Worm (Caenorhabditis elegans) whole organism, young adult: ENCODE data around the gene nhr-283.
"Not testable (repeated sequence)": the region's sequence is repeated elsewhere in the genome, so short reads cannot be mapped to it uniquely, and the experiment has no call there.

Experiments
- C06A6.2 ChIP-seq: fragments of 200-800 bp; sonication (Bioruptor generic); conservative IDR thresholded peaks from 2 replicates; pipeline ENCODE4 v1.3.6; 2022; ENCODE audit warnings: missing genetic modification characterization, missing compliant biosample characterization
- F22D6.2 ChIP-seq: sonication (generic microtip); optimal IDR thresholded peaks from 2 replicates; lab custom pipeline; 2016; ENCODE audit warnings: mild to moderate bottlenecking, missing genetic modification characterization, missing compliant biosample characterization
- F33H1.4 ChIP-seq: fragments of 200-800 bp; sonication (Bioruptor generic); IDR thresholded peaks from 2 replicates; pipeline ENCODE4 v1.3.6; 2022; ENCODE audit warnings: missing genetic modification reagents, missing genetic modification characterization, missing compliant biosample characterization
- F49E8.2 ChIP-seq: sonication (generic microtip); optimal IDR thresholded peaks from 3 replicates; lab custom pipeline; 2017; ENCODE audit warnings: missing genetic modification characterization, mild to moderate bottlenecking, missing compliant biosample characterization, antibody characterized with exemption, moderate library complexity; ENCODE audit not compliant: insufficient read depth
- F55B11.4 ChIP-seq: sonication (generic microtip); optimal IDR thresholded peaks from 2 replicates; lab custom pipeline; 2016; ENCODE audit warnings: missing compliant biosample characterization, missing genetic modification characterization, borderline replicate concordance; ENCODE audit not compliant: insufficient read depth
- F57A8.1 ChIP-seq: fragments of 200-800 bp; sonication (Bioruptor generic); optimal IDR thresholded peaks from 2 replicates; lab custom pipeline; 2018; ENCODE audit warnings: mild to moderate bottlenecking, missing genetic modification characterization, moderate library complexity, missing compliant biosample characterization
- K11D2.4 ChIP-seq: fragments of 200-800 bp; sonication (Bioruptor generic); IDR thresholded peaks from 2 replicates; pipeline ENCODE4 v1.3.6; 2022; ENCODE audit warnings: missing genetic modification reagents, missing genetic modification characterization, missing compliant biosample characterization
- Y53F4B.3 ChIP-seq: fragments of 200-800 bp; sonication (Bioruptor generic); IDR thresholded peaks from 2 replicates; pipeline ENCODE4 v1.3.6; 2022; ENCODE audit warnings: missing genetic modification reagents, missing genetic modification characterization, missing compliant biosample characterization
- ZK185.1 ChIP-seq: sonication (generic microtip); optimal IDR thresholded peaks from 2 replicates; lab custom pipeline; 2016; ENCODE audit warnings: mild to moderate bottlenecking, missing genetic modification characterization, missing compliant biosample characterization; ENCODE audit not compliant: poor library complexity, severe bottlenecking
- aptf-2 ChIP-seq: fragments of 200-800 bp; sonication (Bioruptor generic); conservative IDR thresholded peaks from 2 replicates; pipeline ENCODE4 v1.3.6; 2022; ENCODE audit warnings: missing genetic modification reagents, missing genetic modification characterization, missing compliant biosample characterization
- aptf-3 ChIP-seq: fragments of 200-800 bp; sonication (Bioruptor generic); IDR thresholded peaks from 2 replicates; pipeline ENCODE4 v1.3.6; 2022; ENCODE audit warnings: missing genetic modification characterization, missing compliant biosample characterization
- athp-1 ChIP-seq: sonication (generic microtip); optimal IDR thresholded peaks from 2 replicates; lab custom pipeline; 2017; ENCODE audit warnings: mild to moderate bottlenecking, missing genetic modification characterization, missing compliant biosample characterization
- cebp-2 ChIP-seq: fragments of 200-800 bp; sonication (Bioruptor generic); IDR thresholded peaks from 2 replicates; pipeline ENCODE4 v1.3.6; 2022; ENCODE audit warnings: missing genetic modification characterization, missing compliant biosample characterization
- ceh-58 ChIP-seq: fragments of 200-800 bp; sonication (Bioruptor generic); IDR thresholded peaks from 2 replicates; pipeline ENCODE4 v1.3.6; 2022; ENCODE audit warnings: missing genetic modification characterization, missing compliant biosample characterization
- ceh-91 ChIP-seq: fragments of 200-800 bp; sonication (Bioruptor generic); IDR thresholded peaks from 2 replicates; pipeline ENCODE4 v1.3.6; 2022; ENCODE audit warnings: missing genetic modification reagents, missing genetic modification characterization, missing compliant biosample characterization
- chd-7 ChIP-seq: sonication (generic microtip); optimal IDR thresholded peaks from 2 replicates; lab custom pipeline; 2016; ENCODE audit warnings: mild to moderate bottlenecking, missing genetic modification characterization, moderate library complexity, missing compliant biosample characterization
- dpff-1 ChIP-seq: sonication (generic microtip); optimal IDR thresholded peaks from 2 replicates; lab custom pipeline; 2017; ENCODE audit warnings: mild to moderate bottlenecking, missing genetic modification characterization, missing compliant biosample characterization
- egrh-3 ChIP-seq: fragments of 200-800 bp; sonication (Bioruptor generic); IDR thresholded peaks from 2 replicates; pipeline ENCODE4 v1.3.6; 2022; ENCODE audit warnings: missing genetic modification reagents, missing genetic modification characterization, missing compliant biosample characterization
- ets-4 ChIP-seq: fragments of 200-800 bp; sonication (Bioruptor generic); optimal IDR thresholded peaks from 2 replicates; lab custom pipeline; 2018; ENCODE audit warnings: mild to moderate bottlenecking, missing genetic modification characterization, missing compliant biosample characterization
- gei-17 ChIP-seq: fragments of 200-800 bp; sonication (Bioruptor generic); optimal IDR thresholded peaks from 2 replicates; lab custom pipeline; 2018; ENCODE audit warnings: mild to moderate bottlenecking, missing genetic modification characterization, missing compliant biosample characterization
- him-1 ChIP-seq: sonication (generic microtip); optimal IDR thresholded peaks from 2 replicates; lab custom pipeline; 2016; ENCODE audit warnings: missing genotype, missing genetic modification reagents, missing genetic modification characterization, missing compliant biosample characterization
- hmg-20 ChIP-seq: fragments of 200-800 bp; sonication (Bioruptor generic); IDR thresholded peaks from 2 replicates; pipeline ENCODE4 v1.3.6; 2022; ENCODE audit warnings: missing genetic modification reagents, missing genetic modification characterization, missing compliant biosample characterization
- lag-1 ChIP-seq: fragments of 200-800 bp; sonication (Bioruptor generic); IDR thresholded peaks from 2 replicates; pipeline ENCODE4 v1.3.6; 2022; ENCODE audit warnings: missing genetic modification reagents, missing genetic modification characterization, missing compliant biosample characterization
- lsy-27 ChIP-seq: sonication (generic microtip); optimal IDR thresholded peaks from 2 replicates; lab custom pipeline; 2017; ENCODE audit warnings: missing genetic modification characterization, mild to moderate bottlenecking, missing compliant biosample characterization, antibody characterized with exemption, missing genotype, borderline replicate concordance; ENCODE audit not compliant: insufficient read depth
- mxl-1 ChIP-seq: sonication (generic microtip); optimal IDR thresholded peaks from 2 replicates; lab custom pipeline; 2016; ENCODE audit warnings: missing genetic modification characterization, missing compliant biosample characterization
- nhr-179 ChIP-seq: sonication (generic microtip); optimal IDR thresholded peaks from 2 replicates; lab custom pipeline; 2016; ENCODE audit warnings: mild to moderate bottlenecking, missing genetic modification characterization, missing compliant biosample characterization
- nhr-27 ChIP-seq: fragments of 200-800 bp; sonication (Bioruptor generic); optimal IDR thresholded peaks from 2 replicates; lab custom pipeline; 2018; ENCODE audit warnings: mild to moderate bottlenecking, missing genetic modification characterization, moderate library complexity, missing compliant biosample characterization
- nhr-90 ChIP-seq: sonication (generic microtip); optimal IDR thresholded peaks from 2 replicates; lab custom pipeline; 2016; ENCODE audit warnings: missing genotype, mild to moderate bottlenecking, missing genetic modification characterization, missing compliant biosample characterization
- pha-4 ChIP-seq: fragments of 150-350 bp; sonication (generic microtip); optimal IDR thresholded peaks from 2 replicates; lab custom pipeline; 2014; ENCODE audit warnings: missing biosample characterization, missing genetic modification reagents, missing genetic modification characterization
- sea-2 ChIP-seq: fragments of 200-800 bp; sonication (Bioruptor generic); IDR thresholded peaks from 2 replicates; pipeline ENCODE4 v1.3.6; 2022; ENCODE audit warnings: missing genetic modification characterization, missing compliant biosample characterization
- snpc-1.1 ChIP-seq: sonication (generic microtip); optimal IDR thresholded peaks from 2 replicates; lab custom pipeline; 2017; ENCODE audit warnings: missing genetic modification characterization, mild to moderate bottlenecking, missing compliant biosample characterization, antibody characterized with exemption, moderate library complexity, missing genotype, missing genetic modification reagents; ENCODE audit not compliant: insufficient read depth
- snpc-1.3 ChIP-seq: sonication (generic microtip); optimal IDR thresholded peaks from 2 replicates; lab custom pipeline; 2017; ENCODE audit warnings: missing genetic modification characterization, mild to moderate bottlenecking, missing compliant biosample characterization, antibody characterized with exemption, moderate library complexity, missing genotype, missing genetic modification reagents; ENCODE audit not compliant: insufficient read depth
- snpc-4 ChIP-seq, 5 experiments: fragments of 150-350 bp in 1 of 5; sonication (generic microtip) in 4 of 5; optimal IDR thresholded peaks; 2 replicates each; lab custom pipeline; 2014 to 2018; ENCODE audit warnings: missing genetic modification characterization in 5 of 5, missing biosample characterization in 3 of 5, antibody characterized with exemption in 2 of 5, mild to moderate bottlenecking in 2 of 5, missing compliant biosample characterization in 2 of 5, missing genotype in 2 of 5, moderate library complexity in 2 of 5, missing genetic modification reagents in 1 of 5
- tlf-1 ChIP-seq: fragments of 200-800 bp; sonication (Bioruptor generic); optimal IDR thresholded peaks from 2 replicates; lab custom pipeline; 2018; ENCODE audit warnings: mild to moderate bottlenecking, missing genetic modification characterization, missing compliant biosample characterization
- zim-3 ChIP-seq: sonication (generic microtip); optimal IDR thresholded peaks from 2 replicates; lab custom pipeline; 2017; ENCODE audit warnings: mild to moderate bottlenecking, missing genetic modification characterization, moderate library complexity, missing compliant biosample characterization
- ztf-3 ChIP-seq: fragments of 200-800 bp; sonication (Bioruptor generic); optimal IDR thresholded peaks from 2 replicates; lab custom pipeline; 2018; ENCODE audit warnings: mild to moderate bottlenecking, missing genetic modification characterization, missing compliant biosample characterization

Gene nhr-283

DNA sequence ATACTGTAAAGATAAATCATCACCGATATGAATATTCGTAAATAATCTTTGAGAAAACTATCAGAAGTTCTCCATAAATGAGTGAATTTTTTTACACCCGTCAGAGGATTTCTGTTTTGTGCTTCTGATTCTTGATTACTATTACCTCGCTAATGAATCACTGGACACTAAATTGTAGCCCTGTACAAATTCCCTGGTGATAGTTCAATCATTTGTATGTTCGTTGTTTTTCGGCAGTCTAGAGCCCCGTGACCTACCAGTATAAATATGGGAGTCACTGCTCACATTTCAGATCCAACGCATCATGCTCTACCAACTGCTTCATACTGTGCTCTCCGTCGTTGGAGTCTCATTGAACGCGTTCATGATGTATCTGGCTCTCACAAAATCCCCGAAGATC lies 26.5 kb upstream of the nhr-283 start, which contains the start of gene srd-27:
TSS of gene srd-27 (plus strand) at position 301 of the 400 bp plus-strand sequence.
- TF ChIP-seq nhr-27 (tag; lab: Kevin White, UChicago); cebp-2 (GFP tag; lab: Robert Waterston, UW); F22D6.2 (tag; lab: Kevin White, UChicago): not testable (repeated sequence)

DNA sequence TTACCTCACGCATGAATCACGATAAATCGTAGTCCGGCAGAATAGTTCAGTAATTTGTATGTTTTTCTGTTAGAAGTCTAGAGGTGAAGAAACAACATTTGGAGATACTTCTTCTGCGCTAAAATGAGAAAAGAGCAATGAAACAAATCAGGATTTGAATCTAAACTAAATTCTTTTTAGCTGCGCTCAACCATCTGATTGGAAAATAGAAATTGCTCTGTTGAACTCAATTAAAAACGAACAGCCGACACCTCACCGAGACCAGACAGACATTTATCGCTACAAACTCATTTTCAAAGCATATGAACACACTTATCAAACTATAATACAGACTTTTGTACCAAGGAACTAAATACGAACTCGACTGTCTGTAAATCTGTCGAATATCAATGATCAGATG lies 26.1 kb upstream of the nhr-283 start, which contains the start of gene T26E4.9:
TSS of gene T26E4.9 (minus strand) at position 101 of the 400 bp plus-strand sequence.
- not testable (repeated sequence) for TF ChIP-seq nhr-90 (tag; lab: Kevin White, UChicago); snpc-1.1 (tag; lab: Kevin White, UChicago); aptf-3 (GFP tag; lab: Robert Waterston, UW)

- TF ChIP-seq F57A8.1 (GFP tag; lab: Kevin White, UChicago) (no peak), tlf-1 (GFP tag; lab: Kevin White, UChicago) (no peak), ZK185.1 (tag; lab: Kevin White, UChicago) (no peak), lsy-27 (tag; lab: Kevin White, UChicago) (no peak), ztf-3 (GFP tag; lab: Kevin White, UChicago) (no peak), F55B11.4 (tag; lab: Kevin White, UChicago) (no peak), lag-1 (GFP tag; lab: Robert Waterston, UW) (no peak), F49E8.2 (tag; lab: Kevin White, UChicago) (no peak), hmg-20 (GFP tag; lab: Robert Waterston, UW) (no peak), nhr-27 (tag; lab: Kevin White, UChicago) (no peak), K11D2.4 (GFP tag; lab: Robert Waterston, UW) (no peak), nhr-179 (no peak)
- TF ChIP-seq, all 124 proteins: peak for 0
Measured at ce11 chrV:15798108-15798507, 21.6 kb upstream of the nhr-283 start, which contains the start of gene T26E4.10. Gene T26E4.10, minus strand, starts transcription at chrV:15798208.

DNA sequence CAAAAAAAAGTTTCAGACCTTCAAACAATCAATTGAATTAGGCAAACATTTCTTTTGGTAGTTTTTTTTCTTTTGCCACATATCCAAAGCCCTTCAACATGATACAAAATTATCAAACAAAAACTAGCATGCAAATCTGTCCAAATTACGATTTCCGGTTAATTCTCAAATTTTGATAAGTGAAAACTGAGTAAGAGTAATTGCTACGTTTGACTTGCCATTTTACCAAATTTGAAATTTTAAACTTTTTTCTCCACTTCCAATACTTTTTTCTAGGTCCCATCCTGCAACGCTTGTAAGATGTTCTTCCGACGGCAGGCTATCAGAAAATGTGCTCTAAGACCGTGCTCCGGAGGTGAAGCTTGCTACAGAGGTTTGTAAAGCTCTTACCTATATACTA lies 19.5 kb upstream of the nhr-283 start, which contains the start of gene nhr-223:
TSS of gene nhr-223 (plus strand) at position 301 of the 400 bp plus-strand sequence.
- no peak for TF ChIP-seq chd-7 (tag; lab: Kevin White, UChicago)
- no peak for TF ChIP-seq F33H1.4 (GFP tag; lab: Robert Waterston, UW)
- no peak for TF ChIP-seq egrh-3 (GFP tag; lab: Robert Waterston, UW)
- no peak for TF ChIP-seq ceh-58
- TF ChIP-seq gei-17 (GFP tag; lab: Kevin White, UChicago): no peak
- TF ChIP-seq nhr-90 (tag; lab: Kevin White, UChicago): no peak
- no peak for TF ChIP-seq snpc-4 (GFP tag; optimal IDR thresholded peaks at IDR 0.05; lab: Kevin White, UChicago)
- TF ChIP-seq snpc-4 (tag; optimal IDR thresholded peaks at IDR 0.05; lab: Kevin White, UChicago): no peak
- no peak for TF ChIP-seq Y53F4B.3 (GFP tag; lab: Robert Waterston, UW)
- no peak for TF ChIP-seq athp-1 (tag; lab: Kevin White, UChicago)
- TF ChIP-seq, all 124 proteins: peak for 0

DNA sequence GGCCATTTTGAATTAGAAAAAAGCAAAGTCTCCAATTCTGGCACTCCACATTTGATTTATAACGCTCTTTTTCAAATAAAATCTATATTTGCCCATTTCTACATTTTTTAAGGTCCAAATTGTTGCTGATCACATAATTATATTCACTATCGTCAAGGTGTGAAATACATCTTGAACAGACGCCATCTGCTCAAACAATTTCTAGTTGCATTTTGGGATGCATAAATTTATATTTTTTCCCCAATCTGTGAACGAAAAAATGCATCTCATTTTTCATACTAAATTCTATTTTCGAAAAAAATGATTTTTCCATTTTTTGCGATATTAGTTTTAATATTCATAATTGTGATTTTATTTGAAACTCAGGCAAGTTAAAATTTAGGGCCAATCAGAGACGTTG lies 16.7 kb upstream of the nhr-283 start, which contains the start of gene T26E4.7:
TSS of gene T26E4.7 (plus strand) at position 301 of the 400 bp plus-strand sequence.
- TF ChIP-seq snpc-1.3 (tag; lab: Kevin White, UChicago) (no peak), C06A6.2 (GFP tag; lab: Robert Waterston, UW) (no peak), zim-3 (tag; lab: Kevin White, UChicago) (no peak), F55B11.4 (tag; lab: Kevin White, UChicago) (no peak), aptf-2 (no peak), ets-4 (GFP tag; lab: Kevin White, UChicago) (no peak), pha-4 (tag; lab: Kevin White, UChicago) (no peak), sea-2 (no peak), nhr-27 (tag; lab: Kevin White, UChicago) (no peak), mxl-1 (tag; lab: Kevin White, UChicago) (no peak), F49E8.2 (tag; lab: Kevin White, UChicago) (no peak), ceh-91 (GFP tag; lab: Robert Waterston, UW) (no peak), him-1 (tag; lab: Kevin White, UChicago) (no peak), dpff-1 (no peak), nhr-179 (no peak)
